Worm (Caenorhabditis elegans): Measurements from ENCODE around the gene K02F3.9.

DNA sequence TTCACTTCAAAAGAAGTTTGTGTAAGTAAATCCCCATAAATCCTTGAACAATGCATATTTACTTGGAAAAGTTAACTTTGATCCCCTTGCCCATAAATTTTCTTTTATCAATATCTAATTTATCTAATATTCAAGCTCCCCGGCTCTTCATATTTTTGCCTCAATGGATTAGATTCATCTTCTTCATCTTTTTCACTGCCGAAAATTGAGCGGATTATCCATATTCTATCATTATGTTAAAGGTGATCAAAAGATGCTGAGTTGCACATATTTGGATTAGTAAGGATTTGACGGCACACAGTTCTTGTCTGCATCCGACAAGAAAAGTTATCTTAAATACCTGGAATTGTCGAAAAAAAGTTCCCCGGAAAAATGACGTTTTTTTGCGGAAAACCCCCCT, 50.6 kb downstream of the K02F3.9 start:
- TF ChIP-seq nhr-12 (tag; optimal IDR thresholded peaks at IDR 0.05) (no peak), ces-1 (GFP tag; optimal IDR thresholded peaks at IDR 0.05) (no peak), nhr-76 (tag; optimal IDR thresholded peaks at IDR 0.05) (no peak), unc-39 (tag; optimal IDR thresholded peaks at IDR 0.05) (no peak), drap-1 (GFP tag; optimal IDR thresholded peaks at IDR 0.05) (no peak), bed-3 (GFP tag; optimal IDR thresholded peaks at IDR 0.05) (no peak), mab-5 (tag; optimal IDR thresholded peaks at IDR 0.05) (no peak), snpc-4 (tag; optimal IDR thresholded peaks at IDR 0.05) (no peak), elt-3 (tag; optimal IDR thresholded peaks at IDR 0.05) (no peak), unc-62 (GFP tag; optimal IDR thresholded peaks at IDR 0.05) (no peak), ceh-83 (GFP tag; optimal IDR thresholded peaks at IDR 0.05) (no peak), hlh-1 (tag; optimal IDR thresholded peaks at IDR 0.05) (no peak), lin-13 (tag; optimal IDR thresholded peaks at IDR 0.05) (no peak)

Data from whole organism, mixed stage, embryonic.